5 worm cellular contexts compared by ENCODE assay signal in genomic region chrIV:4810377-4810984, ce11.
TF ChIP-seq lines count a peak whose summit lies in the region.

TSS of gene eif-1.A (plus strand) at chrIV:4810934.

TF ChIP-seq in whole organism, L1 larva, 84 proteins besides CTCF, POLR2A, EP300 and RAD21 (continues in another document):
- TF ChIP-seq nhr-71 (tag; optimal IDR thresholded peaks at IDR 0.05; lab: Kevin White, UChicago), result peak; percentile 63
- TF ChIP-seq tlp-1 (tag; optimal IDR thresholded peaks at IDR 0.05; lab: Kevin White, UChicago), result no peak
- TF ChIP-seq nhr-77 (tag; optimal IDR thresholded peaks at IDR 0.05; lab: Kevin White, UChicago), result no peak
- TF ChIP-seq pag-3 (tag; optimal IDR thresholded peaks at IDR 0.05; lab: Kevin White, UChicago; ENCODE audit: borderline replicate concordance, insufficient read depth), result no peak
- TF ChIP-seq egl-13 (tag; optimal IDR thresholded peaks at IDR 0.05; lab: Kevin White, UChicago), result peak; percentile 13
- TF ChIP-seq unc-130 (tag; optimal IDR thresholded peaks at IDR 0.05; lab: Kevin White, UChicago), result peak; percentile 72
- TF ChIP-seq mdl-1 (tag; optimal IDR thresholded peaks at IDR 0.05; lab: Kevin White, UChicago), result no peak
- TF ChIP-seq lsy-2 (tag; optimal IDR thresholded peaks at IDR 0.05; lab: Kevin White, UChicago), result peak; percentile 63 to 85
- no peak for TF ChIP-seq zip-4 (GFP tag; optimal IDR thresholded peaks at IDR 0.05; lab: Kevin White, UChicago)
- no peak for TF ChIP-seq mep-1 (tag; optimal IDR thresholded peaks at IDR 0.05; lab: Kevin White, UChicago)
- no peak for TF ChIP-seq sup-37 (GFP tag; optimal IDR thresholded peaks at IDR 0.05; lab: Kevin White, UChicago)
- no peak for TF ChIP-seq ztf-11 (tag; optimal IDR thresholded peaks at IDR 0.05; lab: Kevin White, UChicago)
- peak; percentile 6 for TF ChIP-seq lin-13 (GFP tag; optimal IDR thresholded peaks at IDR 0.05; lab: Kevin White, UChicago)
- no peak for TF ChIP-seq irx-1 (tag; optimal IDR thresholded peaks at IDR 0.05; lab: Kevin White, UChicago)
- TF ChIP-seq snu-23 (GFP tag; optimal IDR thresholded peaks at IDR 0.05; lab: Kevin White, UChicago), result peak; percentile 75
- peak; percentile 59 for TF ChIP-seq lin-15B (tag; optimal IDR thresholded peaks at IDR 0.05; lab: Kevin White, UChicago)
- peak; percentile 18 to 62 (median 43) for TF ChIP-seq ceh-82 (tag; optimal IDR thresholded peaks at IDR 0.05; lab: Kevin White, UChicago)
- no peak for TF ChIP-seq mab-9 (GFP tag; IDR thresholded peaks at IDR 0.05; lab: Robert Waterston, UW)

TF ChIP-seq in whole organism, L3 larva, 47 proteins besides CTCF, POLR2A, EP300 and RAD21 (continues in another document):
- TF ChIP-seq lin-39 (tag; optimal IDR thresholded peaks at IDR 0.05; lab: Kevin White, UChicago), result peak; percentile 72
- no peak for TF ChIP-seq mdl-1 (tag; optimal IDR thresholded peaks at IDR 0.05; lab: Kevin White, UChicago)
- TF ChIP-seq unc-39 (tag; optimal IDR thresholded peaks at IDR 0.05; lab: Kevin White, UChicago), result no peak
- no peak for TF ChIP-seq ceh-16 (tag; optimal IDR thresholded peaks at IDR 0.05; lab: Kevin White, UChicago)
- no peak for TF ChIP-seq ZK546.5 (tag; optimal IDR thresholded peaks at IDR 0.05; lab: Kevin White, UChicago)
- TF ChIP-seq elt-3 (tag; optimal IDR thresholded peaks at IDR 0.05; lab: Kevin White, UChicago), result no peak
- no peak for TF ChIP-seq nhr-12 (tag; optimal IDR thresholded peaks at IDR 0.05; lab: Kevin White, UChicago)
- TF ChIP-seq unc-62 (GFP tag; optimal IDR thresholded peaks at IDR 0.05; lab: Kevin White, UChicago), result no peak
- TF ChIP-seq elt-2 (tag; optimal IDR thresholded peaks at IDR 0.05; lab: Kevin White, UChicago), result peak; percentile 11
- no peak for TF ChIP-seq lsy-12 (tag; optimal IDR thresholded peaks at IDR 0.05; lab: Kevin White, UChicago)
- peak; percentile 77 for TF ChIP-seq nfya-1 (tag; optimal IDR thresholded peaks at IDR 0.05; lab: Kevin White, UChicago; ENCODE audit: insufficient read depth)
- TF ChIP-seq pqm-1 (tag; optimal IDR thresholded peaks at IDR 0.05; lab: Kevin White, UChicago), result peak; percentile 8
- no peak for TF ChIP-seq nhr-11 (tag; optimal IDR thresholded peaks at IDR 0.05; lab: Kevin White, UChicago)
- peak; percentile 74 for TF ChIP-seq lin-15B (tag; optimal IDR thresholded peaks at IDR 0.05; lab: Kevin White, UChicago)
- TF ChIP-seq nhr-23 (tag; optimal IDR thresholded peaks at IDR 0.05; lab: Kevin White, UChicago), result peak; percentile 63
- no peak for TF ChIP-seq ztf-11 (tag; optimal IDR thresholded peaks at IDR 0.05; lab: Kevin White, UChicago)
- TF ChIP-seq nhr-43 (tag; optimal IDR thresholded peaks at IDR 0.05; lab: Kevin White, UChicago; ENCODE audit: poor library complexity, severe bottlenecking), result peak; percentile 27
- TF ChIP-seq pha-4 (tag; optimal IDR thresholded peaks at IDR 0.05; lab: Kevin White, UChicago), result no peak
- no peak for TF ChIP-seq ama-1 (optimal IDR thresholded peaks at IDR 0.05; lab: Kevin White, UChicago)

TF ChIP-seq in whole organism, early embryonic, 17 proteins besides CTCF, POLR2A, EP300 and RAD21:
- TF ChIP-seq F13C5.2 (tag; optimal IDR thresholded peaks at IDR 0.05; lab: Kevin White, UChicago), result peak; percentile 58
- 0 out of 2 replicates have a peak, but pooled peaks have one; percentile 22 for TF ChIP-seq tbx-37 (GFP tag; conservative IDR thresholded peaks at IDR 0.05; lab: Robert Waterston, UW)
- TF ChIP-seq pes-1 (GFP tag; IDR thresholded peaks at IDR 0.05; lab: Robert Waterston, UW), result no peak
- TF ChIP-seq ets-7 (tag; optimal IDR thresholded peaks at IDR 0.05; lab: Kevin White, UChicago), result no peak
- no peak for TF ChIP-seq flt-1 (GFP tag; IDR thresholded peaks at IDR 0.05; lab: Robert Waterston, UW)
- TF ChIP-seq hmbx-1 (tag; optimal IDR thresholded peaks at IDR 0.05; lab: Kevin White, UChicago), result no peak
TF ChIP-seq in whole organism, early embryonic: peak in this region for 2.

TF ChIP-seq in whole organism, midembryonic, 9 proteins besides CTCF, POLR2A, EP300 and RAD21:
- TF ChIP-seq med-1 (GFP tag; optimal IDR thresholded peaks at IDR 0.05; lab: Kevin White, UChicago; ENCODE audit: insufficient read depth) (peak; percentile 21), klf-2 (GFP tag; conservative IDR thresholded peaks at IDR 0.05; lab: Robert Waterston, UW) (0 out of 2 replicates have a peak, but pooled peaks have one; percentile 7), flt-1 (GFP tag; IDR thresholded peaks at IDR 0.05; lab: Robert Waterston, UW) (0 out of 2 replicates have a peak, but pooled peaks have one; percentile 16), tab-1 (GFP tag; IDR thresholded peaks at IDR 0.05; lab: Robert Waterston, UW) (no peak), ref-1 (GFP tag; conservative IDR thresholded peaks at IDR 0.05; lab: Robert Waterston, UW) (no peak), ztf-23 (GFP tag; IDR thresholded peaks at IDR 0.05; lab: Robert Waterston, UW) (0 out of 2 replicates have a peak, but pooled peaks have one; percentile 51), T22C8.4 (GFP tag; IDR thresholded peaks at IDR 0.05; lab: Robert Waterston, UW) (no peak), ztf-29 (GFP tag; IDR thresholded peaks at IDR 0.05; lab: Robert Waterston, UW) (no peak), cog-1 (tag; optimal IDR thresholded peaks at IDR 0.05; lab: Kevin White, UChicago) (no peak)

TF ChIP-seq in whole organism, young adult, 124 proteins besides CTCF, POLR2A, EP300 and RAD21:
- TF ChIP-seq lsl-1 (GFP tag; optimal IDR thresholded peaks at IDR 0.05; lab: Kevin White, UChicago) (peak; percentile 39), nhr-120 (GFP tag; IDR thresholded peaks at IDR 0.05; lab: Robert Waterston, UW) (no peak), snpc-4 (GFP tag; optimal IDR thresholded peaks at IDR 0.05; lab: Kevin White, UChicago) (peak; percentile 33), snpc-4 (tag; optimal IDR thresholded peaks at IDR 0.05; lab: Kevin White, UChicago) (peak; percentile 0 to 84 (median 43)), efl-1 (GFP tag; optimal IDR thresholded peaks at IDR 0.05; lab: Kevin White, UChicago) (peak; percentile 5), F49E8.2 (tag; optimal IDR thresholded peaks at IDR 0.05; lab: Kevin White, UChicago; ENCODE audit: insufficient read depth) (peak; percentile 6), cebp-1 (GFP tag; IDR thresholded peaks at IDR 0.05; lab: Robert Waterston, UW) (no peak), cebp-1 (tag; optimal IDR thresholded peaks at IDR 0.05; lab: Kevin White, UChicago) (peak; percentile 39), hmg-1.2 (GFP tag; IDR thresholded peaks at IDR 0.05; lab: Robert Waterston, UW) (peak; percentile 22; the same call in 1 of the 2 replicates), hlh-12 (tag; optimal IDR thresholded peaks at IDR 0.05; lab: Kevin White, UChicago) (no peak), aptf-2 (GFP tag; conservative IDR thresholded peaks at IDR 0.05; lab: Robert Waterston, UW) (no peak), dpl-1 (GFP tag; optimal IDR thresholded peaks at IDR 0.05; lab: Kevin White, UChicago) (peak; percentile 18), K11D2.4 (GFP tag; IDR thresholded peaks at IDR 0.05; lab: Robert Waterston, UW) (no peak), egrh-3 (GFP tag; IDR thresholded peaks at IDR 0.05; lab: Robert Waterston, UW) (no peak), ceh-58 (GFP tag; IDR thresholded peaks at IDR 0.05; lab: Robert Waterston, UW) (no peak), pha-4 (tag; optimal IDR thresholded peaks at IDR 0.05; lab: Kevin White, UChicago) (no peak), tlf-1 (GFP tag; optimal IDR thresholded peaks at IDR 0.05; lab: Kevin White, UChicago) (no peak), ztf-25 (GFP tag; IDR thresholded peaks at IDR 0.05; lab: Robert Waterston, UW) (no peak), D2030.7 (GFP tag; IDR thresholded peaks at IDR 0.05; lab: Robert Waterston, UW) (peak; percentile 46; the same call in 1 of the 2 replicates), let-526 (GFP tag; IDR thresholded peaks at IDR 0.05; lab: Robert Waterston, UW) (no peak), F33H1.4 (GFP tag; IDR thresholded peaks at IDR 0.05; lab: Robert Waterston, UW) (peak; percentile 41; the same call in 1 of the 2 replicates), pbrm-1 (GFP tag; IDR thresholded peaks at IDR 0.05; lab: Robert Waterston, UW) (peak; percentile 27; the same call in 1 of the 2 replicates), let-607 (tag; optimal IDR thresholded peaks at IDR 0.05; lab: Kevin White, UChicago) (peak in 1 of 2 experiments; percentile 7), F39B2.1 (GFP tag; IDR thresholded peaks at IDR 0.05; lab: Robert Waterston, UW) (no peak), F37B4.10 (GFP tag; IDR thresholded peaks at IDR 0.05; lab: Robert Waterston, UW) (no peak), attf-5 (GFP tag; optimal IDR thresholded peaks at IDR 0.05; lab: Kevin White, UChicago) (peak; percentile 66), mcd-1 (GFP tag; IDR thresholded peaks at IDR 0.05; lab: Robert Waterston, UW) (peak; percentile 65), ceh-27 (GFP tag; optimal IDR thresholded peaks at IDR 0.05; lab: Kevin White, UChicago) (no peak), hmg-20 (GFP tag; IDR thresholded peaks at IDR 0.05; lab: Robert Waterston, UW) (no peak), madf-6 (GFP tag; IDR thresholded peaks at IDR 0.05; lab: Robert Waterston, UW) (no peak), ztf-18 (tag; optimal IDR thresholded peaks at IDR 0.05; lab: Kevin White, UChicago) (peak; percentile 15), lin-54 (GFP tag; optimal IDR thresholded peaks at IDR 0.05; lab: Kevin White, UChicago) (peak; percentile 23), F23B12.7 (tag; optimal IDR thresholded peaks at IDR 0.05; lab: Kevin White, UChicago; ENCODE audit: insufficient read depth) (peak; percentile 62), snpc-1.1 (tag; optimal IDR thresholded peaks at IDR 0.05; lab: Kevin White, UChicago; ENCODE audit: insufficient read depth) (peak; percentile 20), B0019.2 (GFP tag; conservative IDR thresholded peaks at IDR 0.05; lab: Robert Waterston, UW) (no peak), ztf-22 (GFP tag; optimal IDR thresholded peaks at IDR 0.05; lab: Kevin White, UChicago) (no peak), rpc-1 (optimal IDR thresholded peaks at IDR 0.05; lab: Kevin White, UChicago) (peak; percentile 4), rpc-1 (tag; optimal IDR thresholded peaks at IDR 0.05; lab: Kevin White, UChicago) (no peak), die-1 (tag; optimal IDR thresholded peaks at IDR 0.05; lab: Kevin White, UChicago) (no peak), tbp1 (GFP tag; optimal IDR thresholded peaks at IDR 0.05; lab: Kevin White, UChicago) (peak; percentile 18), F22D6.2 (tag; optimal IDR thresholded peaks at IDR 0.05; lab: Kevin White, UChicago) (no peak), zfh-2 (GFP tag; conservative IDR thresholded peaks at IDR 0.05; lab: Robert Waterston, UW) (no peak), ceh-40 (GFP tag; IDR thresholded peaks at IDR 0.05; lab: Robert Waterston, UW) (no peak)

Comparison
In these comparisons a context has a peak if more than half of its experiments do, and no peak if none do; other contexts are left out.
1. Of the 8 proteins assayed by ChIP-seq in both whole organism, young adult and whole organism, L1 larva: peak only in whole organism, young adult: snpc-4; only in whole organism, L1 larva: lin-35, nhr-90 and unc-130; in both: dpl-1 and efl-1; in neither: 2.